Fruit fly (Drosophila melanogaster): Measurements from ENCODE around the gene RhoGAP15B.

The RhoGAP15B gene

DNA sequence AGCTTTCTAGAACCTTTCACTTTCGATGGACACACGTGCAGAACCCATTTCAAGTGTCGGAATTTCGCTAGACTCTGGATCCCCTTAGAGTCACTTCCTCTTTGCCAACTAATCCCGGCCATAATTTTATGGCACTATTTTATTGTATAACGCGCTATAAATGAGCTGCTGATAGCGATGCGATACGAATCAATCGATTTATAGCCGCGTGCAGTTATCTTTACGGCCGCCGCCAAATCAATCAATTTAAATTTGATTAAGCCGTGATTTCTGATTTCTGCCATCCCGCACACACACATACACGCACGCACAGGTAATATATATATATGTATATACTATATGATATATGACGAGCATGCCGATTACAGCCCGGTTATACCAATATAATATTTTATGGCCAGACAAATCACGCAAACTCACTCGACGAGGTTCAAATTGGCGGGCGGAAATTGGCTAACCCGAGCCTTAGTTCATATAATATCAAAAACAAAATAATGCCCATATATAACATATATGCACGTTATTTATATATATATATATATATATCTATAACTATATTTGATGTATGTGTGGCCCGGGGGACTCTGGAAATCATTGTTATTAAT lies 22.3 kb upstream of the RhoGAP15B start (continued):
- peak; percentile 12 for TF ChIP-seq B-H2 (GFP tag; optimal IDR thresholded peaks at IDR 0.05)

DNA sequence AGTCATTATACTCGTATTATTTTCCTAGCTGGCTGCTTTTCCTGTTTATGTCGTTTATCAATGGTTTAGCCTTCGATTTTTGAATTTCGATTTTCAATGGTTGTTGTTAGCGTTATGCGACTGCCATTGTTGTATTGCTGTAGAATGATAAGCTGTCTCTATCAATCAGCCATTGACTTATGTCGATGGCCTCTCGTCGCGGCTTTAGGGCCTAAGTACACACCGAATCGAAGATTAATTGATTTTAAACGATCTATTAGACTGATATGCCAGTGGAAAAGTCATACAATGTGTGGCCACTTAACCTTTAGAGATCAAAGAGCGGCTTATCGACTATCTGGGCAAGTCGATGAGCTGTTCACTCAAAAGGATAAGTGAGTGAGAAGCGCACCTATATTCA lies 20.5 kb upstream of the RhoGAP15B start:
- TF ChIP-seq Jarid2 (GFP tag; optimal IDR thresholded peaks at IDR 0.05), result no peak
- TF ChIP-seq grn (GFP tag; optimal IDR thresholded peaks at IDR 0.05), result peak; percentile 44
- no peak for TF ChIP-seq pho (GFP tag; optimal IDR thresholded peaks at IDR 0.05)
- TF ChIP-seq CG16863 (GFP tag; optimal IDR thresholded peaks at IDR 0.05), result no peak
- TF ChIP-seq CG3995 (GFP tag; optimal IDR thresholded peaks at IDR 0.05), result no peak
- peak; percentile 65 for TF ChIP-seq mirr (GFP tag; optimal IDR thresholded peaks at IDR 0.05)
- no peak for TF ChIP-seq mam (GFP tag; optimal IDR thresholded peaks at IDR 0.05)
- TF ChIP-seq exex (tag; optimal IDR thresholded peaks at IDR 0.05), result peak; percentile 90
- TF ChIP-seq nerfin-2 (GFP tag; IDR thresholded peaks at IDR 0.05; ENCODE audit: partially characterized antibody), result no peak
- peak in 1 of 2 experiments; percentile 55 for TF ChIP-seq Pdp1 (GFP tag; optimal IDR thresholded peaks at IDR 0.05)
- no peak for TF ChIP-seq dmrt11E (tag; optimal IDR thresholded peaks at IDR 0.05)
- no peak for TF ChIP-seq CG10321 (GFP tag; IDR thresholded peaks at IDR 0.05)
- TF ChIP-seq CG10209 (GFP tag; optimal IDR thresholded peaks at IDR 0.05), result no peak
- no peak for TF ChIP-seq CG9215 (GFP tag; IDR thresholded peaks at IDR 0.05)
- TF ChIP-seq Nf-YB (GFP tag; optimal IDR thresholded peaks at IDR 0.05), result no peak

DNA sequence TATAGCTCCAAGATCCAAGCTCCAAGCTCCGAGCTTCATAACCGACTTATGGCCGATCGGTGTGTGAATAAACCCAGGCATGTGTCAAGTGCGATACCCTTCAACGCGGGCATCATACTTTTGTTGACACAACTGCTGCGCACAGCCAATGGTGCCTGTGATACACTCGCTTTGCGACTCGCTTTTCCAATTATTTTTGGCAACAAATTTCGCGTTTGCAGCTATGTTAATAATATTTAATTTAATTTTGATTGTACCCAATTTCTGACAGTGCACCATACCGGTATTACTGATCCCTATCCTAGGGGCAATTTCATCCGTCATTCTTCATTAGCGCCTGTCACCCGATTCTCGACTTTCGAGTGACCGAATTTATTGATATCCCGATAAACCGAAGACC lies 19.6 kb upstream of the RhoGAP15B start:
- TF ChIP-seq chinmo (GFP tag; IDR thresholded peaks at IDR 0.05; ENCODE audit: partially characterized antibody), result 0 out of 4 replicates have a peak, but pooled peaks have one; percentile 16
- TF ChIP-seq CG12155 (GFP tag; optimal IDR thresholded peaks at IDR 0.05), result no peak
- TF ChIP-seq slbo (GFP tag; IDR thresholded peaks at IDR 0.05), result peak; percentile 38
- TF ChIP-seq Med (GFP tag), result peak; percentile 52
- no peak for TF ChIP-seq CG18476 (GFP tag; optimal IDR thresholded peaks at IDR 0.05)
- TF ChIP-seq CG10274 (GFP tag; optimal IDR thresholded peaks at IDR 0.05), result no peak

DNA sequence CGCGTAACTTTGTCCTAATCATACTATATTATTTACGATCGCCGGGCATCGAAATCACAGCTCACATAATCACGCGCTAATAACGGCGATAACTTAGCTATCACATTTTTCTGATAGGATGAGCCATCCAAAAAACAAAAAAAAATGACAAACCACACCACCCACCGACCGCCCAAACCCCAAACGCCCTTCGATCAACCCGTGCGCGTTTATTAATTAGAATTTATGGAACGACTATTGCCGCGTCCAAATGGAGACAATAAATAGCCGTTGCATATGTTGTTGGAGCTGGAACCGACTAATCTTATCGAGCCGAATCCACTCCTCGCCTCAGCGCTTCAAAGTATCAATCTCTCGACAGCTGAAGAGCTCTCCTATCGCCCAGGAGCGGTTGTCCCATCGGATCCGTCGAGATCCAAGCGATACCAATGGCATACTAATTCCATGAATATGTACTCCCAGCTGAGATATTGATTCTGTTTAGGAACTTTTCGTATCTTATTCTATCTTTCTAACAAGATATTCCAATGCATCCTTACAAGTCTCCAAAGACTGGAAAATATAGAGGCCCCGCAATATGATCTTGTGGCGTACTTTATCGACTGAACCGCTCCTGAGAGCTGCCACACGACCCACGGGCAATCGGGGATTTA lies 18.9 kb upstream of the RhoGAP15B start:
- TF ChIP-seq CG34376 (GFP tag; optimal IDR thresholded peaks at IDR 0.05) (peak; percentile 29), HmgD (GFP tag; optimal IDR thresholded peaks at IDR 0.05) (no peak), trh (GFP tag; optimal IDR thresholded peaks at IDR 0.05) (no peak), ranshi (GFP tag; IDR thresholded peaks at IDR 0.05) (no peak), CG11398 (GFP tag; optimal IDR thresholded peaks at IDR 0.05) (no peak), CG17612 (GFP tag; IDR thresholded peaks at IDR 0.05) (no peak), CG14860 (GFP tag; IDR thresholded peaks at IDR 0.05; ENCODE audit: partially characterized antibody) (no peak), exex (tag; optimal IDR thresholded peaks at IDR 0.05) (peak; percentile 92), sens-2 (GFP tag; IDR thresholded peaks at IDR 0.05) (no peak), cwo (GFP tag; optimal IDR thresholded peaks at IDR 0.05) (peak; percentile 37), grn (GFP tag; optimal IDR thresholded peaks at IDR 0.05) (peak; percentile 56), row (GFP tag; IDR thresholded peaks at IDR 0.05) (peak; percentile 64), GATAe (GFP tag; conservative IDR thresholded peaks at IDR 0.05) (peak; percentile 20; the same call in 1 of the 2 replicates), eyg (GFP tag; optimal IDR thresholded peaks at IDR 0.05) (no peak), fu2 (GFP tag; optimal IDR thresholded peaks at IDR 0.05) (no peak), vnd (GFP tag; IDR thresholded peaks at IDR 0.05; ENCODE audit: partially characterized antibody) (0 out of 3 replicates have a peak, but pooled peaks have one; percentile 14), CG15601 (tag; optimal IDR thresholded peaks at IDR 0.05) (no peak)

Measured in whole organism, embryonic.